Worm (Caenorhabditis elegans) whole organism, L3 larva: ENCODE data around the gene gst-17.

ENCODE experiments used
- ceh-28 ChIP-seq: fragments of 150-350 bp; optimal IDR thresholded peaks from 2 replicates; lab custom pipeline; 2014; ENCODE audit warnings: missing biosample characterization, missing genetic modification reagents, missing genetic modification characterization
- elt-3 ChIP-seq, 3 experiments: fragments of 150-350 bp in 1 of 3; sonication (generic microtip) in 2 of 3; optimal IDR thresholded peaks; 2 replicates in 2 of 3; 4 replicates in 1 of 3; lab custom pipeline; 2014 to 2017; ENCODE audit warnings: missing biosample characterization in 3 of 3, missing genetic modification characterization in 3 of 3
- nhr-11 ChIP-seq: fragments of 150-350 bp; optimal IDR thresholded peaks from 2 replicates; lab custom pipeline; 2014; ENCODE audit warnings: missing biosample characterization, missing genetic modification characterization
- nhr-76 ChIP-seq: fragments of 150-350 bp; sonication (generic microtip); optimal IDR thresholded peaks from 5 replicates; lab custom pipeline; 2014; ENCODE audit warnings: missing biosample characterization, missing genetic modification characterization
- pha-4 ChIP-seq: fragments of 150-350 bp; optimal IDR thresholded peaks from 2 replicates; lab custom pipeline; 2014; ENCODE audit warnings: missing biosample characterization, missing genetic modification reagents, missing genetic modification characterization
- snpc-4 ChIP-seq: fragments of 150-350 bp; optimal IDR thresholded peaks from 2 replicates; lab custom pipeline; 2014; ENCODE audit warnings: missing biosample characterization, missing genetic modification characterization
- ztf-11 ChIP-seq: fragments of 150-350 bp; optimal IDR thresholded peaks from 2 replicates; lab custom pipeline; 2014; ENCODE audit warnings: missing biosample characterization, missing genetic modification characterization

DNA sequence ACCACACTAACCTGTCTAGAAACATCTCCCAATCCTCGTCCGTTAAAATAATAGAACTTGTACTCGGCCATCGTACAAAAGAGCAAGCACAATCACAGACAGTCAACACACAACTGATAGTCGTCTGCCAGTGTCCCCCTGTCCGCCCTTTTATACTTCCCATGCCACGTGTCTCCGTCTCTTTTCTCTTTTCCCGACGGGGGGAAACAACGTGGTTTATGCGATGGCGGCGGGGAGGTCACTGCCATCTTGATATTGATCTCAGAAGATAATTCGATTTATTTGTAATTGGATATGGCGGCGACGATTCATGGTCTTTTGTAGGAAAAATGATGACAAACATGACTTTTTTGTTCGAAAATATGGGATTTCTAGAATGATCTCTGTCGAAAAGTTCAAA lies 20.9 kb downstream of the gst-17 start, which contains the start of gene gst-20:
- TF ChIP-seq nhr-11 (tag; lab: Kevin White, UChicago): no peak
- TF ChIP-seq pha-4 (tag; lab: Kevin White, UChicago): peak; percentile 75
- no peak for TF ChIP-seq ztf-11
- TF ChIP-seq nhr-76 (tag; lab: Kevin White, UChicago): no peak
- TF ChIP-seq elt-3 (tag; optimal IDR thresholded peaks at IDR 0.05; lab: Kevin White, UChicago): no peak
- no peak for TF ChIP-seq snpc-4 (tag; lab: Kevin White, UChicago)
- peak; percentile 53 for TF ChIP-seq ceh-28 (tag; lab: Kevin White, UChicago)
